Fruit fly (Drosophila melanogaster): ENCODE data around the gene Jon25Bi.

The Jon25Bi gene

dm6 chr2L:4968767-4969166, 13.8 kb upstream of the Jon25Bi start, which contains the start of the genes Scox and Polr1C:
TSS of gene Scox (minus strand) at chr2L:4968935.
TSS of gene Polr1C (plus strand) at chr2L:4969004.
- TF ChIP-seq Pif1A (GFP tag; optimal IDR thresholded peaks at IDR 0.05) (no peak), CG15710 (tag; optimal IDR thresholded peaks at IDR 0.05) (no peak), gl (tag; optimal IDR thresholded peaks at IDR 0.05) (no peak), Ets98B (GFP tag; IDR thresholded peaks at IDR 0.05) (no peak), CG34367 (tag; optimal IDR thresholded peaks at IDR 0.05) (no peak), CG17806 (tag; optimal IDR thresholded peaks at IDR 0.05) (no peak), CG32121 (GFP tag; IDR thresholded peaks at IDR 0.05) (no peak), CG12605 (GFP tag; IDR thresholded peaks at IDR 0.05) (no peak), CG4496 (GFP tag; IDR thresholded peaks at IDR 0.05) (no peak), Snoo (tag; optimal IDR thresholded peaks at IDR 0.05) (no peak), CG13204 (GFP tag; optimal IDR thresholded peaks at IDR 0.05) (no peak), CG8159 (tag; optimal IDR thresholded peaks at IDR 0.05) (no peak)

DNA sequence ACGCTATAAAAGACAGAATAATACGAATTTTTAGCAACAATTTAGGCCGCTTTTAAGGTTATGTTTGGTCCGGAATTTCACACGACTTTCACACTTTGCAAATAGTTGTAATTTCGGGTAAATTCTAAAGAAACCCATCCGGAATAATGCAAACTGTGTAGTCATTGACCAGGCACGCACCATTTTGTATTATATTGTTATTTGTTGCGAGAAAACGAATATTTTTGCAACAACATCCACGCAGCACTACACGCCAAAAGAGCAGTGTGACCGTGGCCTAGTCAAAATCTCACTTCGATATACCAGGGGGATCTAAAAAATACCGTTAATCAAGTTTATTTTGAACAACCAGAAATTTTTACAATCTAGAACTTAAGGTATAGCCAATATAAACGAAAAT, 12.6 kb upstream of the Jon25Bi start, which contains the start of gene eIF3i:
Gene eIF3i (minus strand): TSS at position 265 of the 400 bp plus-strand sequence.
- no peak for TF ChIP-seq Snoo (tag; optimal IDR thresholded peaks at IDR 0.05)
- TF ChIP-seq CG12605 (GFP tag; IDR thresholded peaks at IDR 0.05) = no peak
- TF ChIP-seq CG32121 (GFP tag; IDR thresholded peaks at IDR 0.05) = no peak
- TF ChIP-seq CG13204 (GFP tag; optimal IDR thresholded peaks at IDR 0.05) = no peak
- TF ChIP-seq gl (tag; optimal IDR thresholded peaks at IDR 0.05) = no peak
- TF ChIP-seq CG14655 (GFP tag; optimal IDR thresholded peaks at IDR 0.05) = no peak
- no peak for TF ChIP-seq CG17806 (tag; optimal IDR thresholded peaks at IDR 0.05)
- TF ChIP-seq CG9948 (tag; optimal IDR thresholded peaks at IDR 0.05) = no peak
- no peak for TF ChIP-seq rn (GFP tag; IDR thresholded peaks at IDR 0.05)
- TF ChIP-seq CG8301 (tag; optimal IDR thresholded peaks at IDR 0.05) = no peak
- TF ChIP-seq CG10348 (GFP tag; IDR thresholded peaks at IDR 0.05) = no peak
- no peak for TF ChIP-seq EcR (GFP tag; optimal IDR thresholded peaks at IDR 0.05)
- no peak for TF ChIP-seq CG4496 (GFP tag; IDR thresholded peaks at IDR 0.05)
- no peak for TF ChIP-seq CG8159 (tag; optimal IDR thresholded peaks at IDR 0.05)
- no peak for TF ChIP-seq Pif1A (GFP tag; optimal IDR thresholded peaks at IDR 0.05)

dm6 chr2L:4965923-4966322, 11.0 kb upstream of the Jon25Bi start:
- TF ChIP-seq CG14655 (GFP tag; optimal IDR thresholded peaks at IDR 0.05) (no peak), CG8159 (tag; optimal IDR thresholded peaks at IDR 0.05) (no peak), EcR (GFP tag; optimal IDR thresholded peaks at IDR 0.05) (no peak), Ets98B (GFP tag; IDR thresholded peaks at IDR 0.05) (no peak), CG13204 (GFP tag; optimal IDR thresholded peaks at IDR 0.05) (no peak), CG17806 (tag; optimal IDR thresholded peaks at IDR 0.05) (no peak), CG34367 (tag; optimal IDR thresholded peaks at IDR 0.05) (no peak), D1 (tag; optimal IDR thresholded peaks at IDR 0.05) (no peak), rn (GFP tag; IDR thresholded peaks at IDR 0.05) (no peak)

dm6 chr2L:4965420-4965819, 10.5 kb upstream of the Jon25Bi start, which contains the start of gene CG34125:
TSS of gene CG34125 (plus strand) at chr2L:4965673.
- TF ChIP-seq EcR (GFP tag; optimal IDR thresholded peaks at IDR 0.05) (no peak), CG9948 (tag; optimal IDR thresholded peaks at IDR 0.05) (no peak), CG10348 (GFP tag; IDR thresholded peaks at IDR 0.05) (no peak), CG8159 (tag; optimal IDR thresholded peaks at IDR 0.05) (no peak), gl (tag; optimal IDR thresholded peaks at IDR 0.05) (no peak), CG4496 (GFP tag; IDR thresholded peaks at IDR 0.05) (no peak), D1 (tag; optimal IDR thresholded peaks at IDR 0.05) (no peak), CG12605 (GFP tag; IDR thresholded peaks at IDR 0.05) (no peak), fd96Ca (GFP tag; IDR thresholded peaks at IDR 0.05) (no peak), CG13204 (GFP tag; optimal IDR thresholded peaks at IDR 0.05) (no peak), Ets98B (GFP tag; IDR thresholded peaks at IDR 0.05) (no peak), CG17806 (tag; optimal IDR thresholded peaks at IDR 0.05) (no peak), rn (GFP tag; IDR thresholded peaks at IDR 0.05) (no peak), Pif1B (GFP tag; optimal IDR thresholded peaks at IDR 0.05) (no peak), CG34367 (tag; optimal IDR thresholded peaks at IDR 0.05) (no peak)

- TF ChIP-seq Pif1B (GFP tag; optimal IDR thresholded peaks at IDR 0.05) (no peak), Pif1A (GFP tag; optimal IDR thresholded peaks at IDR 0.05) (no peak), CG14655 (GFP tag; optimal IDR thresholded peaks at IDR 0.05) (no peak), CG32121 (GFP tag; IDR thresholded peaks at IDR 0.05) (no peak), CG15710 (tag; optimal IDR thresholded peaks at IDR 0.05) (no peak), D1 (tag; optimal IDR thresholded peaks at IDR 0.05) (no peak), Snoo (tag; optimal IDR thresholded peaks at IDR 0.05) (no peak), CG8159 (tag; optimal IDR thresholded peaks at IDR 0.05) (no peak), gl (tag; optimal IDR thresholded peaks at IDR 0.05) (no peak), CG17806 (tag; optimal IDR thresholded peaks at IDR 0.05) (no peak), CG9948 (tag; optimal IDR thresholded peaks at IDR 0.05) (no peak), CG10348 (GFP tag; IDR thresholded peaks at IDR 0.05) (no peak), CG8301 (tag; optimal IDR thresholded peaks at IDR 0.05) (no peak), EcR (GFP tag; optimal IDR thresholded peaks at IDR 0.05) (no peak), Ets98B (GFP tag; IDR thresholded peaks at IDR 0.05) (no peak), fd96Ca (GFP tag; IDR thresholded peaks at IDR 0.05) (no peak), CG12605 (GFP tag; IDR thresholded peaks at IDR 0.05) (no peak), CG4496 (GFP tag; IDR thresholded peaks at IDR 0.05) (no peak)
Observed at dm6 chr2L:4958111-4958510, 3.2 kb upstream of the Jon25Bi start, which contains the start of gene CG34124. TSS of gene CG34124 (plus strand) at chr2L:4958411.

dm6 chr2L:4953086-4953570, 1.8 kb downstream of the Jon25Bi start, which contains the start of gene Jon25Bii:
TSS of gene Jon25Bii (minus strand) at chr2L:4953136.
- no peak for TF ChIP-seq Ets98B (GFP tag; IDR thresholded peaks at IDR 0.05)
- TF ChIP-seq Snoo (tag; optimal IDR thresholded peaks at IDR 0.05) = no peak
- no peak for TF ChIP-seq CG34367 (tag; optimal IDR thresholded peaks at IDR 0.05)
- no peak for TF ChIP-seq CG13204 (GFP tag; optimal IDR thresholded peaks at IDR 0.05)
- no peak for TF ChIP-seq CG4496 (GFP tag; IDR thresholded peaks at IDR 0.05)
- no peak for TF ChIP-seq Pif1A (GFP tag; optimal IDR thresholded peaks at IDR 0.05)
- no peak for TF ChIP-seq CG9948 (tag; optimal IDR thresholded peaks at IDR 0.05)
- TF ChIP-seq EcR (GFP tag; optimal IDR thresholded peaks at IDR 0.05) = no peak
- TF ChIP-seq CG17806 (tag; optimal IDR thresholded peaks at IDR 0.05) = no peak
- no peak for TF ChIP-seq Pif1B (GFP tag; optimal IDR thresholded peaks at IDR 0.05)
- no peak for TF ChIP-seq D1 (tag; optimal IDR thresholded peaks at IDR 0.05)
- no peak for TF ChIP-seq CG8301 (tag; optimal IDR thresholded peaks at IDR 0.05)
- TF ChIP-seq CG8159 (tag; optimal IDR thresholded peaks at IDR 0.05) = no peak
- no peak for TF ChIP-seq CG14655 (GFP tag; optimal IDR thresholded peaks at IDR 0.05)
- TF ChIP-seq gl (tag; optimal IDR thresholded peaks at IDR 0.05) = no peak
- no peak for TF ChIP-seq CG15710 (tag; optimal IDR thresholded peaks at IDR 0.05)

All from whole organism, pupa.